Fruit fly (Drosophila melanogaster): ENCODE results near the gene CG15765.

Gene CG15765

dm6 chrX:5819972-5820371 is 1.6 kb downstream of the CG15765 start:
- TF ChIP-seq Sox102F (GFP tag; optimal IDR thresholded peaks at IDR 0.05) (no peak), salr (GFP tag; optimal IDR thresholded peaks at IDR 0.05) (no peak), CG31627 (GFP tag; optimal IDR thresholded peaks at IDR 0.05) (peak; percentile 5), CG6163 (GFP tag; IDR thresholded peaks at IDR 0.05) (0 out of 3 replicates have a peak, but pooled peaks have one; percentile 44), cyc (GFP tag; optimal IDR thresholded peaks at IDR 0.05) (peak; percentile 36), CG8319 (GFP tag; optimal IDR thresholded peaks at IDR 0.05) (no peak), esn (GFP tag; optimal IDR thresholded peaks at IDR 0.05) (no peak), topi (GFP tag; optimal IDR thresholded peaks at IDR 0.05) (peak; percentile 4), Sox14 (GFP tag; optimal IDR thresholded peaks at IDR 0.05) (no peak), CG6854 (GFP tag; optimal IDR thresholded peaks at IDR 0.05) (no peak), pdm3 (GFP tag; optimal IDR thresholded peaks at IDR 0.05) (no peak), fd85E (GFP tag; optimal IDR thresholded peaks at IDR 0.05) (no peak), CG11762 (GFP tag; optimal IDR thresholded peaks at IDR 0.05; ENCODE audit: insufficient read depth) (no peak), ss (GFP tag; optimal IDR thresholded peaks at IDR 0.05) (no peak), svp (GFP tag) (peak; percentile 62), Lpt (GFP tag; optimal IDR thresholded peaks at IDR 0.05) (no peak), CG11902 (GFP tag; optimal IDR thresholded peaks at IDR 0.05) (no peak), CG6276 (GFP tag; optimal IDR thresholded peaks at IDR 0.05) (no peak), lz (GFP tag; optimal IDR thresholded peaks at IDR 0.05) (peak; percentile 18), Smox (GFP tag; optimal IDR thresholded peaks at IDR 0.05) (peak; percentile 8), Hr39 (GFP tag; optimal IDR thresholded peaks at IDR 0.05) (no peak), Eip78C (GFP tag) (peak; percentile 7), fd59A (GFP tag; optimal IDR thresholded peaks at IDR 0.05) (no peak), Eip75B (GFP tag; optimal IDR thresholded peaks at IDR 0.05) (no peak), Met (GFP tag; optimal IDR thresholded peaks at IDR 0.05) (peak; percentile 27), CG8119 (GFP tag; IDR thresholded peaks at IDR 0.05) (no peak), Ets96B (tag; optimal IDR thresholded peaks at IDR 0.05) (no peak), vri (GFP tag; optimal IDR thresholded peaks at IDR 0.05) (no peak), eg (GFP tag; IDR thresholded peaks at IDR 0.05) (no peak)

dm6 chrX:5839737-5840136 is 21.4 kb downstream of the CG15765 start:
- TF ChIP-seq Smox (GFP tag; optimal IDR thresholded peaks at IDR 0.05) (no peak), CG10631 (GFP tag; optimal IDR thresholded peaks at IDR 0.05) (no peak), CG8632 (GFP tag; optimal IDR thresholded peaks at IDR 0.05) (no peak), cyc (GFP tag; optimal IDR thresholded peaks at IDR 0.05) (no peak), CG4318 (GFP tag; optimal IDR thresholded peaks at IDR 0.05) (no peak), Sox102F (GFP tag; optimal IDR thresholded peaks at IDR 0.05) (no peak), CG8119 (GFP tag; IDR thresholded peaks at IDR 0.05) (no peak), Hr38 (GFP tag; optimal IDR thresholded peaks at IDR 0.05) (no peak), topi (GFP tag; optimal IDR thresholded peaks at IDR 0.05) (no peak), CG6163 (GFP tag; IDR thresholded peaks at IDR 0.05) (no peak), Ets21C (GFP tag; optimal IDR thresholded peaks at IDR 0.05) (no peak), fd85E (GFP tag; optimal IDR thresholded peaks at IDR 0.05) (no peak), Sox14 (GFP tag; optimal IDR thresholded peaks at IDR 0.05) (no peak), vri (GFP tag; optimal IDR thresholded peaks at IDR 0.05) (no peak), Gug (GFP tag; IDR thresholded peaks at IDR 0.05) (no peak), esn (GFP tag; optimal IDR thresholded peaks at IDR 0.05) (no peak), CG6792 (GFP tag; optimal IDR thresholded peaks at IDR 0.05) (no peak), Sox15 (GFP tag; optimal IDR thresholded peaks at IDR 0.05) (no peak)

- TF ChIP-seq CG6854 (GFP tag; optimal IDR thresholded peaks at IDR 0.05), result no peak
- TF ChIP-seq CG16779 (tag; optimal IDR thresholded peaks at IDR 0.05), result no peak
- TF ChIP-seq lz (GFP tag; optimal IDR thresholded peaks at IDR 0.05), result no peak
- no peak for TF ChIP-seq Met (GFP tag; optimal IDR thresholded peaks at IDR 0.05)
- no peak for TF ChIP-seq CG6792 (GFP tag; optimal IDR thresholded peaks at IDR 0.05)
- TF ChIP-seq ss (GFP tag; optimal IDR thresholded peaks at IDR 0.05), result no peak
- TF ChIP-seq Lpt (GFP tag; optimal IDR thresholded peaks at IDR 0.05), result no peak
- TF ChIP-seq CG1621 (tag; optimal IDR thresholded peaks at IDR 0.05), result no peak
- no peak for TF ChIP-seq CG8319 (GFP tag; optimal IDR thresholded peaks at IDR 0.05)
- TF ChIP-seq fd59A (GFP tag; optimal IDR thresholded peaks at IDR 0.05), result no peak
- TF ChIP-seq Blimp-1 (GFP tag; optimal IDR thresholded peaks at IDR 0.05), result no peak
- no peak for TF ChIP-seq svp (GFP tag)
- no peak for TF ChIP-seq pdm3 (GFP tag; optimal IDR thresholded peaks at IDR 0.05)
- no peak for TF ChIP-seq acj6 (GFP tag; optimal IDR thresholded peaks at IDR 0.05)
- no peak for TF ChIP-seq eg (GFP tag; IDR thresholded peaks at IDR 0.05)
Observed at dm6 chrX:5844980-5845379, 26.6 kb downstream of the CG15765 start, which contains the start of gene CG12729. TSS of gene CG12729 (plus strand) at chrX:5845280.

Measured in whole organism, prepupa.